Fruit fly (Drosophila melanogaster) whole organism: Measurements from ENCODE around the gene Cpr72Ec.

Experiments
- CG8478 ChIP-seq: fragments of >200 bp; optimal IDR thresholded peaks from 2 replicates; lab custom pipeline; 2018; ENCODE audit warnings: inconsistent platforms
- psq ChIP-seq: fragments of >200 bp; optimal IDR thresholded peaks from 2 replicates; lab custom pipeline; 2017

DNA sequence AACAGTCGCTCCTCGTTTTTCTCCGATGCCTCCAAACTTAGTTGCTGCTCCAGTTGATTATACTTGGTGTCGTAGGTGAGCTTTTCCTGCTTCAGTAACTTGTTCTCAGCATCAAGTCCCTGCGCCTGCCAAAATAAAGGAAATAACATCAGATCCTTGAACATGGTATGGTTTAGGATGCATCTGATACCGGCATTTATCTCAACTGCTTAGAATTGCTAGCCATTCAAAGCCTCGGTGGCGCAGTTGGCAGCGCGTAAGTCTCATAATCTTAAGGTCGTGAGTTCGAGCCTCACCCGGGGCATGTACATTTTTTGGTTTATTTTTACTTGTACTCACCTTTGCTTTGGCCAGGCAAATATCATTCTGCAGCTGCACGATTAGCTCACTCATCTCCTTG is 17.5 kb downstream of the Cpr72Ec start:
- TF ChIP-seq CG8478 (lab: Kevin White, UChicago) (no peak), psq (no peak)
